Worm (Caenorhabditis elegans) whole organism, early embryonic: ENCODE measurements around the gene ent-5.

ENCODE experiments used
- B0310.2 ChIP-seq: sonication (generic microtip); optimal IDR thresholded peaks from 2 replicates; lab custom pipeline; 2016; ENCODE audit warnings: mild to moderate bottlenecking, missing genetic modification characterization, missing compliant biosample characterization
- F13C5.2 ChIP-seq: sonication (generic microtip); optimal IDR thresholded peaks from 2 replicates; lab custom pipeline; 2017; ENCODE audit warnings: mild to moderate bottlenecking, missing genetic modification characterization, inconsistent platforms, missing compliant biosample characterization
- aly-1 ChIP-seq: sonication (generic microtip); optimal IDR thresholded peaks from 2 replicates; lab custom pipeline; 2016; ENCODE audit warnings: missing genetic modification characterization, missing compliant biosample characterization
- ama-1 ChIP-seq: fragments of 150-350 bp; optimal IDR thresholded peaks from 2 replicates; lab custom pipeline; 2014
- ceh-13 ChIP-seq: fragments of 200-800 bp; sonication (Bioruptor generic); optimal IDR thresholded peaks from 2 replicates; lab custom pipeline; 2018; ENCODE audit warnings: mild to moderate bottlenecking, missing genetic modification characterization, missing compliant biosample characterization
- ceh-36 ChIP-seq: sonication (generic microtip); optimal IDR thresholded peaks from 2 replicates; lab custom pipeline; 2016; ENCODE audit warnings: missing genetic modification characterization, inconsistent platforms, missing compliant biosample characterization
- ets-7 ChIP-seq: sonication (generic microtip); optimal IDR thresholded peaks from 2 replicates; lab custom pipeline; 2016; ENCODE audit warnings: missing genotype, missing genetic modification characterization, missing compliant biosample characterization
- flt-1 ChIP-seq: fragments of 200-800 bp; sonication (Bioruptor generic); IDR thresholded peaks from 2 replicates; pipeline ENCODE4 v1.3.6; 2022; ENCODE audit warnings: missing genetic modification characterization, missing compliant biosample characterization
- hmbx-1 ChIP-seq: sonication (generic microtip); optimal IDR thresholded peaks from 2 replicates; lab custom pipeline; 2016; ENCODE audit warnings: mild to moderate bottlenecking, missing genetic modification characterization, missing compliant biosample characterization
- hmg-4 ChIP-seq: fragments of 200-800 bp; sonication (Bioruptor generic); optimal IDR thresholded peaks from 2 replicates; lab custom pipeline; 2018; ENCODE audit warnings: mild to moderate bottlenecking, missing genetic modification characterization, missing compliant biosample characterization
- hnd-1 ChIP-seq: sonication (generic microtip); optimal IDR thresholded peaks from 2 replicates; lab custom pipeline; 2016; ENCODE audit warnings: missing genetic modification characterization, missing compliant biosample characterization
- pes-1 ChIP-seq: fragments of 200-800 bp; sonication (Bioruptor generic); IDR thresholded peaks from 2 replicates; pipeline ENCODE4 v1.3.6; 2022; ENCODE audit warnings: missing genetic modification reagents, missing genetic modification characterization, missing compliant biosample characterization
- scrt-1 ChIP-seq: fragments of 200-800 bp; sonication (Bioruptor generic); IDR thresholded peaks from 2 replicates; pipeline ENCODE4 v1.3.6; 2022; ENCODE audit warnings: missing genetic modification characterization, missing compliant biosample characterization
- sea-1 ChIP-seq: fragments of 200-800 bp; sonication (Bioruptor generic); conservative IDR thresholded peaks from 2 replicates; pipeline ENCODE4 v1.3.6; 2022; ENCODE audit warnings: missing genetic modification characterization, missing compliant biosample characterization
- tbx-11 ChIP-seq: fragments of 200-800 bp; sonication (Bioruptor generic); IDR thresholded peaks from 2 replicates; pipeline ENCODE4 v1.3.6; 2022; ENCODE audit warnings: missing genetic modification characterization, missing compliant biosample characterization
- tbx-37 ChIP-seq: fragments of 200-800 bp; sonication (Bioruptor generic); conservative IDR thresholded peaks from 2 replicates; pipeline ENCODE4 v1.3.6; 2022; ENCODE audit warnings: missing genetic modification reagents, missing genetic modification characterization, missing compliant biosample characterization
- tra-4 ChIP-seq: sonication (generic microtip); optimal IDR thresholded peaks from 2 replicates; lab custom pipeline; 2017; ENCODE audit warnings: missing genetic modification characterization, missing compliant biosample characterization

Gene ent-5

ce11 chrX:4626891-4627290 lies 22.1 kb downstream of the ent-5 start:
- TF ChIP-seq flt-1 (GFP tag; lab: Robert Waterston, UW) (no peak), ceh-36 (tag; lab: Kevin White, UChicago) (no peak), F13C5.2 (tag; lab: Kevin White, UChicago) (no peak)

ce11 chrX:4625080-4625479 lies 23.9 kb downstream of the ent-5 start:
- TF ChIP-seq B0310.2 (no peak), ceh-13 (GFP tag; lab: Kevin White, UChicago) (no peak), tbx-11 (GFP tag; lab: Robert Waterston, UW) (no peak), ama-1 (lab: Kevin White, UChicago) (no peak), sea-1 (GFP tag; lab: Robert Waterston, UW) (no peak), hmg-4 (GFP tag; lab: Kevin White, UChicago) (no peak), pes-1 (GFP tag; lab: Robert Waterston, UW) (no peak), scrt-1 (GFP tag; lab: Robert Waterston, UW) (no peak), hnd-1 (no peak), tbx-37 (GFP tag; lab: Robert Waterston, UW) (no peak), ets-7 (tag; lab: Kevin White, UChicago) (no peak), tra-4 (tag; lab: Kevin White, UChicago) (no peak), hmbx-1 (no peak), flt-1 (GFP tag; lab: Robert Waterston, UW) (no peak), aly-1 (no peak), F13C5.2 (tag; lab: Kevin White, UChicago) (no peak), ceh-36 (tag; lab: Kevin White, UChicago) (no peak)

- TF ChIP-seq hmg-4 (GFP tag; lab: Kevin White, UChicago) (no peak), ets-7 (tag; lab: Kevin White, UChicago) (no peak), tbx-37 (GFP tag; lab: Robert Waterston, UW) (no peak), ama-1 (lab: Kevin White, UChicago) (no peak), aly-1 (no peak), ceh-36 (tag; lab: Kevin White, UChicago) (no peak), hnd-1 (no peak), pes-1 (GFP tag; lab: Robert Waterston, UW) (no peak), ceh-13 (GFP tag; lab: Kevin White, UChicago) (no peak), flt-1 (GFP tag; lab: Robert Waterston, UW) (no peak), sea-1 (GFP tag; lab: Robert Waterston, UW) (no peak), F13C5.2 (tag; lab: Kevin White, UChicago) (no peak), scrt-1 (GFP tag; lab: Robert Waterston, UW) (no peak), hmbx-1 (no peak), B0310.2 (no peak), tra-4 (tag; lab: Kevin White, UChicago) (no peak), tbx-11 (GFP tag; lab: Robert Waterston, UW) (no peak)
Observed at ce11 chrX:4623707-4624106, 25.3 kb downstream of the ent-5 start.

DNA sequence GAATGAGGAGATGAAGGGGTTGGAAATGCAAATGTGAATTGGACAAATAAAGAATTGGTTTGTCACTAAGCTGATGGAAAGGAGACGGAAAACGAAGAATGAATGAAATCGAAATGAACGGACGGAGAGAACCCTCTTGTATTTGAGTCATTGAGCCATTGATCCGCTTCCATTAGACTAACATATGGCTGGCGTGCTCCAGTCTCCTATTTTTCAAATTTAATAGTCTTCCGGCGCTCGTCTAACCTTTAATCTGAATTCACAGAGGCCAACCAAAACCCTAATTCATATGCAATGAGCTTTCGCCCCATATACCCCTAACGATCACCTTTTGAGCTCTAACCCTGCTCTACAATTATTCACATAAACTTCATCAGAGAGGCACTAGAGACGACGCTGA lies 27.0 kb downstream of the ent-5 start, which contains the start of gene C46C11.3:
Gene C46C11.3 (plus strand): TSS at position 301 of the 400 bp plus-strand sequence.
- no peak for TF ChIP-seq tbx-37 (GFP tag; lab: Robert Waterston, UW)
- no peak for TF ChIP-seq ama-1 (lab: Kevin White, UChicago)
- TF ChIP-seq ceh-13 (GFP tag; lab: Kevin White, UChicago), result no peak
- no peak for TF ChIP-seq hmg-4 (GFP tag; lab: Kevin White, UChicago)
- TF ChIP-seq hmbx-1, result no peak
- TF ChIP-seq flt-1 (GFP tag; lab: Robert Waterston, UW), result no peak
- TF ChIP-seq B0310.2, result no peak
- TF ChIP-seq hnd-1, result no peak
- TF ChIP-seq tbx-11 (GFP tag; lab: Robert Waterston, UW), result no peak
- TF ChIP-seq pes-1 (GFP tag; lab: Robert Waterston, UW), result no peak
- TF ChIP-seq F13C5.2 (tag; lab: Kevin White, UChicago), result no peak
- no peak for TF ChIP-seq tra-4 (tag; lab: Kevin White, UChicago)
- TF ChIP-seq ets-7 (tag; lab: Kevin White, UChicago), result no peak

DNA sequence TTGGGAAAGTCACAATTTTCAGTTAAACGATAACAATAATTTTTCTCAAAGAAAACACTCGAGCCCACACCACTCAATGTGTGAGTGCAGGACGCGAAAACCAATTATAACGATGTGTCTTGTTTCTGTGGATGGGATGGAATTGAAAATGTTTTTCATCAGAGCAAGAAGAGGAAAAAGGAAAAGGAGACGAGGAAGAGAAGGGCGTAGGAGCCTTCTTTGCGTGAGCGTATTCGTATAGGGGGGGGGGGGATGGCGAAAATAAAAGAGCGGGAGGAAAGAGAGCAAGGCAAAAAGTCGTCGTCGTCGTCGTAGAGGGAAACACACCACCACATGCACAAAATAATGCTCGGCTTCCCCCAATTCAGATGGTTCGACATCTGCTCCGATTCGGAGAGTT lies 29.0 kb downstream of the ent-5 start:
- TF ChIP-seq hmg-4 (GFP tag; lab: Kevin White, UChicago), result peak; percentile 37
- TF ChIP-seq ama-1 (lab: Kevin White, UChicago), result no peak
- TF ChIP-seq aly-1, result peak; percentile 48

DNA sequence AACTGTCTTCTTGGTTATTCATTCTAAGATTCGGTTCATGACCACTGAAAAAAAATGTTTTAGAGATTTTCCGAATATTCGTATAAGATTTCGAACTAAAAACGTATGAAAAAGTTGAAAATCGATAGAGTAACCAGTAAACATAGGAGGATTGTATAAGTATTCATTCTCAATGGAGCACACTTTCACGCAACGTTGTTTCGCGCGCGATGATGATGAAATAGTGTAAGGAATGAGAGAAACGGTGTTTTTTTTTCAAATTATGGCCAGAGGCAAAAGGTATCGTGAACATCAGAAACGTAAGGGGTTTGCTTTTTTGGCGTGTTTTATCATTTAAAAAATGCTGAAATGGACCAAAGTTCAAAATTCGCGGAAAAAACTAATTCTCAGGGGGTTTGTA lies 29.4 kb downstream of the ent-5 start, which contains the start of gene pqn-65:
Gene pqn-65 (minus strand): TSS at position 54 of the 400 bp plus-strand sequence.
- TF ChIP-seq tra-4 (tag; lab: Kevin White, UChicago) (no peak), ets-7 (tag; lab: Kevin White, UChicago) (no peak), sea-1 (GFP tag; lab: Robert Waterston, UW) (no peak), hmg-4 (GFP tag; lab: Kevin White, UChicago) (no peak), tbx-11 (GFP tag; lab: Robert Waterston, UW) (no peak), ceh-36 (tag; lab: Kevin White, UChicago) (no peak), tbx-37 (GFP tag; lab: Robert Waterston, UW) (no peak), scrt-1 (GFP tag; lab: Robert Waterston, UW) (no peak), flt-1 (GFP tag; lab: Robert Waterston, UW) (no peak), pes-1 (GFP tag; lab: Robert Waterston, UW) (no peak), ama-1 (lab: Kevin White, UChicago) (no peak), F13C5.2 (tag; lab: Kevin White, UChicago) (no peak), hnd-1 (no peak), hmbx-1 (no peak), aly-1 (no peak), B0310.2 (no peak)

DNA sequence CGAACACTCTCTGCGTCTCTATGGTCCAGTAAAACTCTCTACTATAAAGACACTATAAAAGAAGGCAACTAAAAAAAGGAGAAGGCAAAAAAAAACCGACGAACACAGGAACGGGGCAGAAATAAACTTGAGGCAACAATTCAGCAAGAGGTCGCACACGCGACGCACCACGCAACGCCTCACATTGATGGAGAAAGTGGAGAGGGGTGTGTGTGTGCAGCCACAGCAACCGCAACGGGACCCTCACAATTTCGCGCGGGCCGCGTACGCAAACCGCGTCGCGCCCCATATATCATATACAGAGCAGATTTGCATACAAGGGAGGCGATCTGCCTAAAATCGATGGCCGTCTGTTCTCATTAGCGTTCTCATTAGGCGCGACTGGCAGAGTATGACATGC lies 32.2 kb downstream of the ent-5 start:
- TF ChIP-seq hmg-4 (GFP tag; lab: Kevin White, UChicago) (peak; percentile 77), ceh-36 (tag; lab: Kevin White, UChicago) (no peak), ets-7 (tag; lab: Kevin White, UChicago) (peak; percentile 0), hnd-1 (no peak), ama-1 (lab: Kevin White, UChicago) (no peak), aly-1 (peak; percentile 37), tbx-11 (GFP tag; lab: Robert Waterston, UW) (no peak), flt-1 (GFP tag; lab: Robert Waterston, UW) (no peak), tbx-37 (GFP tag; lab: Robert Waterston, UW) (no peak), pes-1 (GFP tag; lab: Robert Waterston, UW) (peak; percentile 50), F13C5.2 (tag; lab: Kevin White, UChicago) (peak; percentile 38), hmbx-1 (no peak), scrt-1 (GFP tag; lab: Robert Waterston, UW) (peak; percentile 64; the same call in 1 of the 2 replicates), tra-4 (tag; lab: Kevin White, UChicago) (no peak), sea-1 (GFP tag; lab: Robert Waterston, UW) (peak; percentile 67; the same call in 1 of the 2 replicates), B0310.2 (peak; percentile 16), ceh-13 (GFP tag; lab: Kevin White, UChicago) (no peak)
